Fruit fly (Drosophila melanogaster) whole organism, prepupa: ENCODE results near the gene CG1172.

Source experiments
- CG10631 ChIP-seq: fragments of 200-800 bp; sonication (Bioruptor generic); optimal IDR thresholded peaks from 2 replicates; lab custom pipeline; 2016; ENCODE audit warnings: missing biosample characterization, missing genetic modification characterization
- CG10669 ChIP-seq: fragments of 200-800 bp; sonication (Bioruptor generic); optimal IDR thresholded peaks from 3 replicates; lab custom pipeline; 2018; ENCODE audit warnings: missing biosample characterization, mild to moderate bottlenecking, missing genetic modification characterization, moderate library complexity
- CG11294 ChIP-seq: fragments of 200-800 bp; sonication (Bioruptor generic); IDR thresholded peaks from 2 replicates; pipeline ENCODE4 v1.3.6; 2022; ENCODE audit warnings: missing biosample characterization, missing genetic modification characterization
- CG11762 ChIP-seq: fragments of 200-800 bp; sonication (Bioruptor generic); optimal IDR thresholded peaks from 3 replicates; lab custom pipeline; 2016; ENCODE audit warnings: missing biosample characterization, missing genetic modification characterization; ENCODE audit not compliant: insufficient read depth
- CG11902 ChIP-seq: fragments of 200-800 bp; sonication (Bioruptor generic); optimal IDR thresholded peaks from 3 replicates; lab custom pipeline; 2016; ENCODE audit warnings: missing biosample characterization, missing genetic modification characterization
- CG15336 ChIP-seq: fragments of 200-800 bp; sonication (Bioruptor generic); IDR thresholded peaks from 2 replicates; pipeline ENCODE4 v1.3.6; 2022; ENCODE audit warnings: missing biosample characterization, missing genetic modification characterization
- CG16779 ChIP-seq: fragments of 200-800 bp; sonication (Bioruptor generic); optimal IDR thresholded peaks from 3 replicates; lab custom pipeline; 2017; ENCODE audit warnings: missing biosample characterization, mild to moderate bottlenecking, missing genetic modification characterization
- CG3032 ChIP-seq: fragments of 200-800 bp; optimal IDR thresholded peaks from 2 replicates; lab custom pipeline; 2019; ENCODE audit warnings: missing biosample characterization, mild to moderate bottlenecking, missing genetic modification characterization, moderate library complexity
- CG31627 ChIP-seq: fragments of 200-800 bp; sonication (Bioruptor generic); optimal IDR thresholded peaks from 3 replicates; lab custom pipeline; 2016; ENCODE audit warnings: missing biosample characterization, missing genetic modification characterization
- CG34406 ChIP-seq: fragments of 200-800 bp; sonication (Bioruptor generic); optimal IDR thresholded peaks from 3 replicates; lab custom pipeline; 2016; ENCODE audit warnings: missing biosample characterization, missing genetic modification characterization
- CG6276 ChIP-seq: fragments of 200-800 bp; sonication (Bioruptor generic); optimal IDR thresholded peaks from 2 replicates; lab custom pipeline; 2017; ENCODE audit warnings: missing biosample characterization, mild to moderate bottlenecking, missing genetic modification characterization
- CG6792 ChIP-seq: fragments of 200-800 bp; sonication (Bioruptor generic); optimal IDR thresholded peaks from 3 replicates; lab custom pipeline; 2016; ENCODE audit warnings: missing biosample characterization, missing genetic modification characterization
- CG6808 ChIP-seq: fragments of 200-800 bp; sonication (Bioruptor generic); optimal IDR thresholded peaks from 3 replicates; lab custom pipeline; 2017; ENCODE audit warnings: missing biosample characterization, missing genetic modification characterization, mild to moderate bottlenecking, moderate library complexity, missing genetic modification reagents
- CG6854 ChIP-seq: fragments of 200-800 bp; sonication (Bioruptor generic); optimal IDR thresholded peaks from 2 replicates; lab custom pipeline; 2017; ENCODE audit warnings: missing biosample characterization, mild to moderate bottlenecking, missing genetic modification characterization
- CG7368 ChIP-seq: fragments of 200-800 bp; sonication (Bioruptor generic); optimal IDR thresholded peaks from 3 replicates; lab custom pipeline; 2016; ENCODE audit warnings: missing biosample characterization, missing genetic modification characterization
- CG8119 ChIP-seq: fragments of 200-800 bp; sonication (Bioruptor generic); IDR thresholded peaks from 3 replicates; pipeline ENCODE4 v1.3.6; 2022; ENCODE audit warnings: missing biosample characterization, missing genetic modification characterization
- CG8319 ChIP-seq: fragments of 200-800 bp; sonication (Bioruptor generic); optimal IDR thresholded peaks from 3 replicates; lab custom pipeline; 2016; ENCODE audit warnings: missing biosample characterization, missing genetic modification characterization
- CG8632 ChIP-seq: fragments of 200-800 bp; sonication (Bioruptor generic); optimal IDR thresholded peaks from 3 replicates; lab custom pipeline; 2016; ENCODE audit warnings: missing biosample characterization, missing genetic modification characterization
- CG9139 ChIP-seq: fragments of 200-800 bp; sonication (Bioruptor generic); optimal IDR thresholded peaks from 3 replicates; lab custom pipeline; 2017; ENCODE audit warnings: missing biosample characterization, mild to moderate bottlenecking, missing genetic modification characterization
- Eip75B ChIP-seq: fragments of 200-800 bp; sonication (Bioruptor generic); optimal IDR thresholded peaks from 3 replicates; lab custom pipeline; 2016; ENCODE audit warnings: missing biosample characterization, missing genetic modification characterization
- Eip78C ChIP-seq: fragments of 200-800 bp; sonication (Bioruptor generic); peaks from one replicate; lab custom pipeline; 2016; ENCODE audit warnings: missing biosample characterization, missing genetic modification characterization
- Eip93F ChIP-seq: fragments of 200-800 bp; sonication (Bioruptor generic); optimal IDR thresholded peaks from 2 replicates; lab custom pipeline; 2016; ENCODE audit warnings: missing biosample characterization, mild to moderate bottlenecking, missing genetic modification characterization
- Ets21C ChIP-seq: fragments of 200-800 bp; sonication (Bioruptor generic); optimal IDR thresholded peaks from 3 replicates; lab custom pipeline; 2016; ENCODE audit warnings: missing biosample characterization, missing genetic modification characterization
- Ets96B ChIP-seq: fragments of 200-800 bp; optimal IDR thresholded peaks from 2 replicates; lab custom pipeline; 2019; ENCODE audit warnings: missing biosample characterization, mild to moderate bottlenecking, missing genetic modification characterization, moderate library complexity
- Gug ChIP-seq: fragments of 200-800 bp; sonication (Bioruptor generic); IDR thresholded peaks from 2 replicates; pipeline ENCODE4 v1.3.6; 2022; ENCODE audit warnings: missing biosample characterization, missing genetic modification characterization
- Hr38 ChIP-seq: sonication (Bioruptor generic); optimal IDR thresholded peaks from 2 replicates; lab custom pipeline; 2016; ENCODE audit warnings: missing biosample characterization, missing genetic modification characterization
- Hr39 ChIP-seq: fragments of 200-800 bp; sonication (Bioruptor generic); optimal IDR thresholded peaks from 2 replicates; lab custom pipeline; 2016; ENCODE audit warnings: missing biosample characterization, missing genetic modification characterization
- Hr4 ChIP-seq: fragments of 200-800 bp; sonication (Bioruptor generic); optimal IDR thresholded peaks from 3 replicates; lab custom pipeline; 2016; ENCODE audit warnings: missing biosample characterization, missing genetic modification characterization
- Lpt ChIP-seq: fragments of 200-800 bp; sonication (Bioruptor generic); optimal IDR thresholded peaks from 3 replicates; lab custom pipeline; 2016; ENCODE audit warnings: missing biosample characterization, missing genetic modification characterization
- Met ChIP-seq: fragments of 200-800 bp; sonication (Bioruptor generic); optimal IDR thresholded peaks from 3 replicates; lab custom pipeline; 2016; ENCODE audit warnings: missing biosample characterization, missing genetic modification characterization
- Smox ChIP-seq: fragments of 200-800 bp; sonication (Bioruptor generic); optimal IDR thresholded peaks from 3 replicates; lab custom pipeline; 2016; ENCODE audit warnings: missing biosample characterization, missing genetic modification characterization
- Sox102F ChIP-seq: fragments of 200-800 bp; sonication (Bioruptor generic); optimal IDR thresholded peaks from 2 replicates; lab custom pipeline; 2016; ENCODE audit warnings: missing biosample characterization, mild to moderate bottlenecking, missing genetic modification characterization
- Sox14 ChIP-seq: fragments of 200-800 bp; sonication (Bioruptor generic); optimal IDR thresholded peaks from 3 replicates; lab custom pipeline; 2016; ENCODE audit warnings: missing biosample characterization, missing genetic modification characterization
- Sox15 ChIP-seq: fragments of 200-800 bp; sonication (Bioruptor generic); optimal IDR thresholded peaks from 3 replicates; lab custom pipeline; 2016; ENCODE audit warnings: missing biosample characterization, missing genetic modification characterization
- achi ChIP-seq: fragments of 200-800 bp; sonication (Bioruptor generic); optimal IDR thresholded peaks from 3 replicates; lab custom pipeline; 2016; ENCODE audit warnings: missing biosample characterization, missing genetic modification characterization
- acj6 ChIP-seq: fragments of 200-800 bp; sonication (Bioruptor generic); optimal IDR thresholded peaks from 3 replicates; lab custom pipeline; 2016; ENCODE audit warnings: missing biosample characterization, missing genetic modification characterization
- cyc ChIP-seq: fragments of 200-800 bp; sonication (Bioruptor generic); optimal IDR thresholded peaks from 3 replicates; lab custom pipeline; 2016; ENCODE audit warnings: missing biosample characterization, missing genetic modification characterization
- dsx ChIP-seq: fragments of 200-800 bp; optimal IDR thresholded peaks from 3 replicates; lab custom pipeline; 2019; ENCODE audit warnings: missing biosample characterization, mild to moderate bottlenecking, missing genetic modification characterization, moderate library complexity; ENCODE audit not compliant: poor library complexity, severe bottlenecking
- eg ChIP-seq: fragments of 200-800 bp; sonication (Bioruptor generic); IDR thresholded peaks from 3 replicates; pipeline ENCODE4 v1.3.6; 2022; ENCODE audit warnings: missing biosample characterization, missing genetic modification characterization
- esn ChIP-seq: fragments of 200-800 bp; sonication (Bioruptor generic); optimal IDR thresholded peaks from 2 replicates; lab custom pipeline; 2016; ENCODE audit warnings: missing biosample characterization, mild to moderate bottlenecking, missing genetic modification characterization, moderate library complexity
- fd59A ChIP-seq: fragments of 200-800 bp; sonication (Bioruptor generic); optimal IDR thresholded peaks from 2 replicates; lab custom pipeline; 2017; ENCODE audit warnings: missing biosample characterization, mild to moderate bottlenecking, missing genetic modification characterization, missing genetic modification reagents
- fd85E ChIP-seq: fragments of 200-800 bp; sonication (Bioruptor generic); optimal IDR thresholded peaks from 3 replicates; lab custom pipeline; 2016; ENCODE audit warnings: missing biosample characterization, missing genetic modification characterization
- fkh ChIP-seq: fragments of 200-800 bp; sonication (Bioruptor generic); optimal IDR thresholded peaks from 3 replicates; lab custom pipeline; 2017; ENCODE audit warnings: missing biosample characterization, mild to moderate bottlenecking, missing genetic modification characterization, moderate library complexity
- lz ChIP-seq: fragments of 200-800 bp; sonication (Bioruptor generic); optimal IDR thresholded peaks from 3 replicates; lab custom pipeline; 2016; ENCODE audit warnings: missing biosample characterization, missing genetic modification characterization
- net ChIP-seq: fragments of 200-800 bp; sonication (Bioruptor generic); optimal IDR thresholded peaks from 3 replicates; lab custom pipeline; 2016; ENCODE audit warnings: missing biosample characterization, missing genetic modification characterization
- pdm3 ChIP-seq: fragments of 200-800 bp; sonication (Bioruptor generic); optimal IDR thresholded peaks from 3 replicates; lab custom pipeline; 2016; ENCODE audit warnings: missing biosample characterization, missing genetic modification characterization
- salr ChIP-seq, 2 experiments: fragments of 200-800 bp; sonication (Bioruptor generic); optimal IDR thresholded peaks; 3 replicates each; lab custom pipeline; 2016 to 2018; ENCODE audit warnings: missing biosample characterization in 2 of 2, missing genetic modification characterization in 2 of 2, mild to moderate bottlenecking in 1 of 2
- spab ChIP-seq: fragments of 200-800 bp; sonication (Bioruptor generic); optimal IDR thresholded peaks from 2 replicates; lab custom pipeline; 2017; ENCODE audit warnings: missing biosample characterization, mild to moderate bottlenecking, missing genetic modification characterization, missing genetic modification reagents
- ss ChIP-seq, 2 experiments: fragments of 200-800 bp; sonication (Bioruptor generic); optimal IDR thresholded peaks; 2 replicates in 1 of 2; 3 replicates in 1 of 2; lab custom pipeline; 2017 to 2018; ENCODE audit warnings: mild to moderate bottlenecking in 2 of 2, missing biosample characterization in 2 of 2, missing genetic modification characterization in 2 of 2, moderate library complexity in 1 of 2
- svp ChIP-seq: fragments of 200-800 bp; sonication (Bioruptor generic); peaks from one replicate; lab custom pipeline; 2016; ENCODE audit warnings: missing biosample characterization, missing genetic modification characterization
- vri ChIP-seq: fragments of 200-800 bp; sonication (Bioruptor generic); optimal IDR thresholded peaks from 3 replicates; lab custom pipeline; 2016; ENCODE audit warnings: missing biosample characterization, mild to moderate bottlenecking, missing genetic modification characterization

Gene CG1172

dm6 chr3R:5361681-5362319, 31.9 kb upstream of the CG1172 start:
- TF ChIP-seq CG11762 (GFP tag; lab: Kevin White, UChicago): peak; percentile 84
- TF ChIP-seq salr (GFP tag; optimal IDR thresholded peaks at IDR 0.05; lab: Kevin White, UChicago): peak; percentile 85 to 91
- peak; percentile 93 for TF ChIP-seq Ets96B
- TF ChIP-seq svp: peak; percentile 92
- TF ChIP-seq cyc (GFP tag; lab: Kevin White, UChicago): peak; percentile 93
- peak; percentile 85 for TF ChIP-seq fd59A (GFP tag; lab: Kevin White, UChicago)
- TF ChIP-seq CG10631: peak; percentile 92
- TF ChIP-seq net (GFP tag; lab: Kevin White, UChicago): peak; percentile 92
- TF ChIP-seq Hr39: peak; percentile 94
- TF ChIP-seq vri (GFP tag; lab: Kevin White, UChicago): peak; percentile 92
- TF ChIP-seq eg: peak; percentile 95
- TF ChIP-seq CG3032 (tag; lab: Kevin White, UChicago): peak; percentile 84
- peak; percentile 42 for TF ChIP-seq fkh (GFP tag; lab: Kevin White, UChicago)
- peak; percentile 95 for TF ChIP-seq CG15336 (GFP tag; lab: Robert Waterston, UW)
- TF ChIP-seq Eip78C (GFP tag; lab: Kevin White, UChicago): peak; percentile 97
- peak; percentile 84 for TF ChIP-seq CG34406
- TF ChIP-seq Hr38 (GFP tag; lab: Kevin White, UChicago): peak; percentile 56
- peak; percentile 85 for TF ChIP-seq spab
- TF ChIP-seq Sox14: peak; percentile 95
- TF ChIP-seq CG6808: no peak
- peak; percentile 89 for TF ChIP-seq dsx (GFP tag; lab: Kevin White, UChicago)
- peak; percentile 90 for TF ChIP-seq CG31627
- peak; percentile 94 for TF ChIP-seq Lpt
- no peak for TF ChIP-seq CG6276 (GFP tag; lab: Kevin White, UChicago)
- peak; percentile 96 for TF ChIP-seq Hr4 (GFP tag; lab: Kevin White, UChicago)
- peak; percentile 84 for TF ChIP-seq ss (GFP tag; optimal IDR thresholded peaks at IDR 0.05; lab: Kevin White, UChicago)
- TF ChIP-seq pdm3 (GFP tag; lab: Kevin White, UChicago): peak; percentile 91
- peak; percentile 51 for TF ChIP-seq CG6854 (GFP tag; lab: Kevin White, UChicago)
- peak; percentile 57 for TF ChIP-seq Eip93F (GFP tag; lab: Kevin White, UChicago)
- TF ChIP-seq CG16779: no peak
- TF ChIP-seq CG9139 (GFP tag; lab: Kevin White, UChicago): peak; percentile 78
- TF ChIP-seq acj6 (GFP tag; lab: Kevin White, UChicago): peak; percentile 92
- peak; percentile 93 for TF ChIP-seq Eip75B (GFP tag; lab: Kevin White, UChicago)
- peak; percentile 91 for TF ChIP-seq Sox102F (GFP tag; lab: Kevin White, UChicago)
- peak; percentile 85 for TF ChIP-seq Ets21C
- TF ChIP-seq Gug (GFP tag; lab: Robert Waterston, UW): peak; percentile 87
- peak; percentile 95 for TF ChIP-seq CG8119
- TF ChIP-seq lz (GFP tag; lab: Kevin White, UChicago): peak; percentile 90
- TF ChIP-seq CG11294: peak; percentile 86
- peak; percentile 88 for TF ChIP-seq Smox
- peak; percentile 74 for TF ChIP-seq fd85E (GFP tag; lab: Kevin White, UChicago)
- TF ChIP-seq Sox15: peak; percentile 78
- peak; percentile 90 for TF ChIP-seq CG10669 (GFP tag; lab: Kevin White, UChicago)
- TF ChIP-seq CG8632: peak; percentile 79
- TF ChIP-seq achi (GFP tag; lab: Kevin White, UChicago): peak; percentile 92
- TF ChIP-seq esn (GFP tag; lab: Kevin White, UChicago): peak; percentile 94
- peak; percentile 83 for TF ChIP-seq CG11902 (GFP tag; lab: Kevin White, UChicago)
- TF ChIP-seq CG7368 (GFP tag; lab: Kevin White, UChicago): peak; percentile 91
- TF ChIP-seq CG6792 (GFP tag; lab: Kevin White, UChicago): peak; percentile 90
- TF ChIP-seq Met (GFP tag; lab: Kevin White, UChicago): peak; percentile 93
- peak; percentile 80 for TF ChIP-seq CG8319 (GFP tag; lab: Kevin White, UChicago)
